Worm (Caenorhabditis elegans): Measurements from ENCODE around the gene Y94H6A.2.

The Y94H6A.2 gene

ce11 chrIV:2729957-2730356, at the start of gene Y94H6A.2:
TSS of gene Y94H6A.2 (plus strand) at chrIV:2730292.
- TF ChIP-seq nhr-28 (tag; optimal IDR thresholded peaks at IDR 0.05) (peak; percentile 61), zag-1 (tag; optimal IDR thresholded peaks at IDR 0.05) (no peak), nhr-6 (tag; optimal IDR thresholded peaks at IDR 0.05) (no peak), lin-38 (GFP tag; IDR thresholded peaks at IDR 0.05) (no peak), nhr-111 (GFP tag; optimal IDR thresholded peaks at IDR 0.05) (no peak), pqm-1 (tag; optimal IDR thresholded peaks at IDR 0.05) (peak; percentile 47), T20F7.1 (GFP tag; optimal IDR thresholded peaks at IDR 0.05) (peak; percentile 25), dmd-6 (GFP tag; IDR thresholded peaks at IDR 0.05) (peak; percentile 37; the same call in 1 of the 2 replicates), pha-4 (GFP tag; IDR thresholded peaks at IDR 0.05) (no peak), pha-4 (tag; optimal IDR thresholded peaks at IDR 0.05) (no peak), dve-1 (tag; optimal IDR thresholded peaks at IDR 0.05; ENCODE audit: insufficient read depth) (peak; percentile 19), ZK337.2 (GFP tag; IDR thresholded peaks at IDR 0.05) (no peak), jun-1 (tag; optimal IDR thresholded peaks at IDR 0.05) (no peak)

DNA sequence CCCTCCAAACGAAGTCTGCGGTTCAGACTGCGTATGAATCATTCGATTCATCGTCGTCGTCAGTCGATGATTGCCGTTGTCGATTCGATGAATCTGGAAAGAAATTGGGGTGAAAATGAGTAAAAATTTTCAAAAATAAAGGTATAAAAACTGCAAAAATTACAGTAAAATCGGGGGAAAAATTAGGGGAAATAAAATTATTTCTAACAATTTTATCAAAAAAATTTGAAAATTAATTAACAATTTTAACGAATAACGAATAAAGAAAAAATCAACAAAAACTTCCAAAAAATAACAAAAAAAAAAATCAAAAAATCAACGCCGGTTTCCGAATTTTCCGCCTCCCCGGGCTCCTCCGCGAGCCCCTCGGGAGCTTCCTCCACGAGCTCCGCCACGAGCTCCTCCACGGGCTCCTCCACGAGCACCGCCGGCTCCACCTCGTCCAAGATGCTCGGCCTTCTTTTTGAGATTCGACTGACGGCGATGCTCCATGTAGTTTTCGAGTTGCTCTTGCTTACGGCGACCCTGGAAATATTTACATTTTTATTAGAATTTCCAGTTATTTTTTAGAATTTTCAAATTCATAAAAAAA, 41.3 kb upstream of the Y94H6A.2 start, which contains the start of gene egrh-3:
egrh-3 (minus strand) TSS at position 51 of the 592 bp plus-strand sequence.
- TF ChIP-seq egl-27 (tag; optimal IDR thresholded peaks at IDR 0.05) (no peak), set-16 (GFP tag; IDR thresholded peaks at IDR 0.05) (peak; percentile 97)

ce11 chrIV:2703927-2704401, 26.1 kb upstream of the Y94H6A.2 start, which contains the start of gene Y94H6A.5:
TSS of gene Y94H6A.5 (minus strand) at chrIV:2703977.
- TF ChIP-seq saeg-2 (GFP tag; IDR thresholded peaks at IDR 0.05) (no peak), dve-1 (tag; optimal IDR thresholded peaks at IDR 0.05; ENCODE audit: insufficient read depth) (peak; percentile 17), nhr-111 (GFP tag; optimal IDR thresholded peaks at IDR 0.05) (no peak), F37D6.2 (tag; optimal IDR thresholded peaks at IDR 0.05) (peak; percentile 19), nhr-102 (tag; optimal IDR thresholded peaks at IDR 0.05) (peak; percentile 16), dpl-1 (GFP tag; optimal IDR thresholded peaks at IDR 0.05) (peak; percentile 52), lin-38 (GFP tag; IDR thresholded peaks at IDR 0.05) (peak; percentile 55), duxl-1 (tag; optimal IDR thresholded peaks at IDR 0.05; ENCODE audit: poor library complexity) (peak; percentile 27), F49E8.2 (tag; optimal IDR thresholded peaks at IDR 0.05; ENCODE audit: borderline replicate concordance) (no peak), mxl-3 (GFP tag; optimal IDR thresholded peaks at IDR 0.05) (no peak), nhr-48 (tag; optimal IDR thresholded peaks at IDR 0.05) (no peak), F10B5.3 (tag; optimal IDR thresholded peaks at IDR 0.05) (no peak), nhr-11 (tag; optimal IDR thresholded peaks at IDR 0.05) (no peak), jun-1 (tag; optimal IDR thresholded peaks at IDR 0.05) (no peak), lim-7 (GFP tag; IDR thresholded peaks at IDR 0.05) (no peak), lin-13 (GFP tag; optimal IDR thresholded peaks at IDR 0.05) (peak; percentile 80), aha-1 (tag) (no peak), dmd-9 (GFP tag; IDR thresholded peaks at IDR 0.05) (no peak), mep-1 (tag; optimal IDR thresholded peaks at IDR 0.05) (peak; percentile 45), lin-29 (GFP tag; IDR thresholded peaks at IDR 0.05) (no peak), aly-2 (tag; optimal IDR thresholded peaks at IDR 0.05) (no peak), ceh-20 (GFP tag; IDR thresholded peaks at IDR 0.05) (0 out of 2 replicates have a peak, but pooled peaks have one; percentile 25), spr-1 (tag; optimal IDR thresholded peaks at IDR 0.05) (no peak), tag-97 (GFP tag; IDR thresholded peaks at IDR 0.05) (no peak), sdz-12 (GFP tag; optimal IDR thresholded peaks at IDR 0.05) (no peak), mes-2 (tag; optimal IDR thresholded peaks at IDR 0.05; ENCODE audit: poor library complexity, severe bottlenecking) (peak; percentile 86), Y48G9A.11 (GFP tag; IDR thresholded peaks at IDR 0.05) (no peak), snpc-1.2 (GFP tag; IDR thresholded peaks at IDR 0.05) (no peak), unc-130 (GFP tag; optimal IDR thresholded peaks at IDR 0.05) (peak; percentile 30), nhr-28 (tag; optimal IDR thresholded peaks at IDR 0.05) (no peak), madf-5 (GFP tag; IDR thresholded peaks at IDR 0.05) (no peak), R02D3.7 (tag; optimal IDR thresholded peaks at IDR 0.05) (no peak), T20F7.1 (GFP tag; optimal IDR thresholded peaks at IDR 0.05) (no peak), hlh-30 (tag; optimal IDR thresholded peaks at IDR 0.05; ENCODE audit: insufficient read depth) (peak; percentile 55), T26A8.4 (GFP tag; IDR thresholded peaks at IDR 0.05) (peak; percentile 61), zfp-3 (GFP tag; conservative IDR thresholded peaks at IDR 0.05) (no peak), hlh-11 (tag; optimal IDR thresholded peaks at IDR 0.05) (peak; percentile 25)
